Fruit fly (Drosophila melanogaster) whole organism, embryonic: ENCODE measurements around the gene Nrx-IV.

ENCODE experiments used
- Antp ChIP-seq: fragments of 200-800 bp; sonication (Bioruptor generic); optimal IDR thresholded peaks from 3 replicates; lab custom pipeline; 2016; ENCODE audit warnings: missing biosample characterization, missing genetic modification characterization
- Blimp-1 ChIP-seq: fragments of 200-800 bp; sonication (Bioruptor generic); optimal IDR thresholded peaks from 3 replicates; lab custom pipeline; 2018; ENCODE audit warnings: missing biosample characterization, missing genetic modification characterization, mild to moderate bottlenecking, moderate library complexity, missing genetic modification reagents
- BtbVII ChIP-seq: fragments of 200-800 bp; sonication (Bioruptor generic); optimal IDR thresholded peaks from 3 replicates; lab custom pipeline; 2017; ENCODE audit warnings: missing biosample characterization, mild to moderate bottlenecking, missing genetic modification characterization
- CG10209 ChIP-seq: fragments of 200-800 bp; sonication (Bioruptor generic); optimal IDR thresholded peaks from 3 replicates; lab custom pipeline; 2017; ENCODE audit warnings: missing biosample characterization, mild to moderate bottlenecking, missing genetic modification characterization, missing genetic modification reagents
- CG10543 ChIP-seq: fragments of 200-800 bp; sonication (Bioruptor generic); optimal IDR thresholded peaks from 3 replicates; lab custom pipeline; 2017; ENCODE audit warnings: missing biosample characterization, mild to moderate bottlenecking, missing genetic modification characterization, moderate library complexity
- CG10565 ChIP-seq: fragments of 200-800 bp; sonication (Bioruptor generic); optimal IDR thresholded peaks from 3 replicates; lab custom pipeline; 2016; ENCODE audit warnings: missing biosample characterization, mild to moderate bottlenecking, missing genetic modification characterization
- CG11247 ChIP-seq: fragments of 200-800 bp; sonication (Bioruptor generic); IDR thresholded peaks from 2 replicates; pipeline ENCODE4 v1.3.6; 2022; ENCODE audit warnings: missing biosample characterization, missing genetic modification characterization
- CG11560 ChIP-seq: fragments of 200-800 bp; sonication (Bioruptor generic); IDR thresholded peaks from 3 replicates; pipeline ENCODE4 v1.3.6; 2022; ENCODE audit warnings: missing biosample characterization, missing genetic modification characterization
- CG11695 ChIP-seq: fragments of 200-800 bp; sonication (Bioruptor generic); IDR thresholded peaks from 3 replicates; pipeline ENCODE4 v1.3.6; 2022; ENCODE audit warnings: missing biosample characterization, missing genetic modification characterization
- CG11696 ChIP-seq: fragments of 200-800 bp; sonication (Bioruptor generic); IDR thresholded peaks from 2 replicates; pipeline ENCODE4 v1.3.6; 2022; ENCODE audit warnings: missing biosample characterization, missing genetic modification characterization
- CG12236 ChIP-seq: fragments of 200-800 bp; sonication (Bioruptor generic); optimal IDR thresholded peaks from 2 replicates; lab custom pipeline; 2016; ENCODE audit warnings: missing biosample characterization, missing genetic modification characterization
- CG15479 ChIP-seq: fragments of 200-800 bp; sonication (Bioruptor generic); optimal IDR thresholded peaks from 3 replicates; lab custom pipeline; 2019; ENCODE audit warnings: missing biosample characterization, mild to moderate bottlenecking, missing genetic modification characterization, moderate library complexity
- CG15514 ChIP-seq: fragments of 200-800 bp; sonication (Bioruptor generic); optimal IDR thresholded peaks from 3 replicates; lab custom pipeline; 2017; ENCODE audit warnings: missing biosample characterization, missing genetic modification characterization, mild to moderate bottlenecking, moderate library complexity, missing genetic modification reagents
- CG17361 ChIP-seq: fragments of 200-800 bp; sonication (Bioruptor generic); IDR thresholded peaks from 3 replicates; pipeline ENCODE4 v1.3.6; 2022; ENCODE audit warnings: missing biosample characterization, missing genetic modification characterization
- CG17912 ChIP-seq: fragments of 200-800 bp; sonication (Bioruptor generic); optimal IDR thresholded peaks from 2 replicates; lab custom pipeline; 2018; ENCODE audit warnings: missing biosample characterization, mild to moderate bottlenecking, missing genetic modification characterization
- CG18476 ChIP-seq: fragments of 200-800 bp; sonication (Bioruptor generic); optimal IDR thresholded peaks from 2 replicates; lab custom pipeline; 2016; ENCODE audit warnings: missing biosample characterization, mild to moderate bottlenecking, missing genetic modification characterization
- CG2116 ChIP-seq: fragments of 200-800 bp; sonication (Bioruptor generic); optimal IDR thresholded peaks from 3 replicates; lab custom pipeline; 2018; ENCODE audit warnings: missing biosample characterization, mild to moderate bottlenecking, missing genetic modification characterization
- CG3838 ChIP-seq: fragments of 200-800 bp; sonication (Bioruptor generic); optimal IDR thresholded peaks from 3 replicates; lab custom pipeline; 2016; ENCODE audit warnings: missing biosample characterization, missing genetic modification characterization
- CG4360 ChIP-seq: fragments of 200-800 bp; sonication (Bioruptor generic); IDR thresholded peaks from 2 replicates; pipeline ENCODE4 v1.3.6; 2022; ENCODE audit warnings: missing biosample characterization, missing genetic modification characterization
- D ChIP-seq, 2 experiments: fragments of 200-800 bp in 1 of 2; fragments of >200 bp in 1 of 2; sonication (Bioruptor generic) in 1 of 2; optimal IDR thresholded peaks; 2 replicates in 1 of 2; 3 replicates in 1 of 2; lab custom pipeline; 2017; ENCODE audit warnings: mild to moderate bottlenecking in 1 of 2, missing biosample characterization in 1 of 2, missing genetic modification characterization in 1 of 2, missing genetic modification reagents in 1 of 2
- Dbx ChIP-seq: fragments of 200-800 bp; sonication (Bioruptor generic); IDR thresholded peaks from 3 replicates; pipeline ENCODE4 v1.3.6; 2022; ENCODE audit warnings: missing biosample characterization, missing genetic modification characterization
- Doc3 ChIP-seq: fragments of 200-800 bp; sonication (Bioruptor generic); IDR thresholded peaks from 3 replicates; pipeline ENCODE4 v1.3.6; 2022; ENCODE audit warnings: missing biosample characterization, missing genetic modification characterization; ENCODE audit not compliant: partially characterized antibody
- Dp ChIP-seq: fragments of 200-800 bp; sonication (Bioruptor generic); optimal IDR thresholded peaks from 2 replicates; lab custom pipeline; 2018; ENCODE audit warnings: missing biosample characterization, mild to moderate bottlenecking, missing genetic modification characterization, moderate library complexity
- H2.0 ChIP-seq: fragments of 200-800 bp; sonication (Bioruptor generic); IDR thresholded peaks from 2 replicates; pipeline ENCODE4 v1.3.6; 2022; ENCODE audit warnings: missing biosample characterization, missing genetic modification characterization
- HHEX ChIP-seq: fragments of 200-800 bp; sonication (Bioruptor generic); optimal IDR thresholded peaks from 3 replicates; lab custom pipeline; 2017; ENCODE audit warnings: missing biosample characterization, mild to moderate bottlenecking, missing genetic modification characterization, missing genetic modification reagents
- Hr3 ChIP-seq: fragments of 200-800 bp; sonication (Bioruptor generic); optimal IDR thresholded peaks from 3 replicates; lab custom pipeline; 2016; ENCODE audit warnings: missing biosample characterization, missing genetic modification characterization
- MBD-R2 ChIP-seq: fragments of 200-800 bp; sonication (Bioruptor generic); IDR thresholded peaks from 2 replicates; pipeline ENCODE4 v1.3.6; 2022; ENCODE audit warnings: missing biosample characterization, missing genetic modification characterization
- Mes4 ChIP-seq: fragments of 200-800 bp; sonication (Bioruptor generic); optimal IDR thresholded peaks from 2 replicates; lab custom pipeline; 2016; ENCODE audit warnings: missing biosample characterization, missing genetic modification characterization
- NC2α ChIP-seq: fragments of 200-800 bp; sonication (Bioruptor generic); optimal IDR thresholded peaks from 2 replicates; lab custom pipeline; 2016; ENCODE audit warnings: missing biosample characterization, missing genetic modification characterization
- Nf-YB ChIP-seq: fragments of 200-800 bp; sonication (Bioruptor generic); optimal IDR thresholded peaks from 3 replicates; lab custom pipeline; 2019; ENCODE audit warnings: missing biosample characterization, mild to moderate bottlenecking, missing genetic modification characterization, moderate library complexity
- Poxn ChIP-seq: fragments of 200-800 bp; sonication (Bioruptor generic); IDR thresholded peaks from 2 replicates; pipeline ENCODE4 v1.3.6; 2022; ENCODE audit warnings: missing biosample characterization, missing genetic modification characterization
- Trl ChIP-seq, 3 experiments: fragments of >200 bp in 2 of 3; fragments of 200-800 bp in 1 of 3; sonication (Bioruptor generic) in 1 of 3; optimal IDR thresholded peaks; 2 replicates in 1 of 3; 3 replicates in 2 of 3; lab custom pipeline; 2016 to 2017; ENCODE audit warnings: missing biosample characterization in 1 of 3, missing genetic modification characterization in 1 of 3
- bcd ChIP-seq: fragments of 200-800 bp; sonication (Bioruptor generic); optimal IDR thresholded peaks from 2 replicates; lab custom pipeline; 2017; ENCODE audit warnings: missing biosample characterization, mild to moderate bottlenecking, missing genetic modification characterization
- cato ChIP-seq: fragments of 200-800 bp; sonication (Bioruptor generic); optimal IDR thresholded peaks from 2 replicates; lab custom pipeline; 2016; ENCODE audit warnings: missing biosample characterization, missing genetic modification characterization, borderline replicate concordance
- croc ChIP-seq: fragments of 200-800 bp; sonication (Bioruptor generic); conservative IDR thresholded peaks from 3 replicates; pipeline ENCODE4 v1.3.6; 2022; ENCODE audit warnings: missing biosample characterization, missing genetic modification characterization
- dan ChIP-seq: fragments of 200-800 bp; sonication (Bioruptor generic); IDR thresholded peaks from 2 replicates; pipeline ENCODE4 v1.3.6; 2022; ENCODE audit warnings: missing biosample characterization, missing genetic modification characterization
- emc ChIP-seq: fragments of 200-800 bp; sonication (Bioruptor generic); optimal IDR thresholded peaks from 2 replicates; lab custom pipeline; 2016; ENCODE audit warnings: missing biosample characterization, missing genetic modification characterization
- eve ChIP-seq, 2 experiments: fragments of >200 bp; optimal IDR thresholded peaks; 2 replicates each; lab custom pipeline; 2017; ENCODE audit warnings: missing biosample characterization in 2 of 2, missing genetic modification characterization in 2 of 2
- exex ChIP-seq: fragments of 200-800 bp; sonication (Bioruptor generic); optimal IDR thresholded peaks from 4 replicates; lab custom pipeline; 2018; ENCODE audit warnings: missing biosample characterization, mild to moderate bottlenecking, missing genetic modification characterization, moderate library complexity
- lilli ChIP-seq: fragments of 200-800 bp; sonication (Bioruptor generic); optimal IDR thresholded peaks from 3 replicates; lab custom pipeline; 2016; ENCODE audit warnings: missing biosample characterization, missing genetic modification characterization
- mld ChIP-seq: fragments of 200-800 bp; sonication (Bioruptor generic); IDR thresholded peaks from 3 replicates; pipeline ENCODE4 v1.3.6; 2022; ENCODE audit warnings: missing biosample characterization, missing genetic modification characterization; ENCODE audit not compliant: partially characterized antibody
- nerfin-1 ChIP-seq: fragments of 200-800 bp; sonication (Bioruptor generic); optimal IDR thresholded peaks from 3 replicates; lab custom pipeline; 2019; ENCODE audit warnings: missing biosample characterization, mild to moderate bottlenecking, missing genetic modification characterization, moderate library complexity
- pho ChIP-seq: fragments of 200-800 bp; sonication (Bioruptor generic); optimal IDR thresholded peaks from 2 replicates; lab custom pipeline; 2016; ENCODE audit warnings: missing biosample characterization, missing genetic modification characterization
- schlank ChIP-seq: fragments of 200-800 bp; sonication (Bioruptor generic); optimal IDR thresholded peaks from 2 replicates; lab custom pipeline; 2018; ENCODE audit warnings: missing biosample characterization, mild to moderate bottlenecking, missing genetic modification characterization
- scrt ChIP-seq: fragments of 200-800 bp; sonication (Bioruptor generic); optimal IDR thresholded peaks from 2 replicates; lab custom pipeline; 2018; ENCODE audit warnings: missing biosample characterization, mild to moderate bottlenecking, missing genetic modification characterization, moderate library complexity
- sens-2 ChIP-seq: fragments of 200-800 bp; sonication (Bioruptor generic); IDR thresholded peaks from 2 replicates; pipeline ENCODE4 v1.3.6; 2022; ENCODE audit warnings: missing biosample characterization, missing genetic modification characterization
- slp2 ChIP-seq: fragments of 200-800 bp; sonication (Bioruptor generic); optimal IDR thresholded peaks from 2 replicates; lab custom pipeline; 2016; ENCODE audit warnings: missing biosample characterization, missing genetic modification characterization
- sna ChIP-seq: fragments of 200-800 bp; sonication (Bioruptor generic); IDR thresholded peaks from 2 replicates; pipeline ENCODE4 v1.3.6; 2022; ENCODE audit warnings: missing biosample characterization, missing genetic modification characterization; ENCODE audit not compliant: partially characterized antibody
- sqz ChIP-seq: fragments of 200-800 bp; sonication (Bioruptor generic); optimal IDR thresholded peaks from 3 replicates; lab custom pipeline; 2018; ENCODE audit warnings: missing biosample characterization, mild to moderate bottlenecking, missing genetic modification characterization
- usp ChIP-seq: fragments of >200 bp; optimal IDR thresholded peaks from 2 replicates; lab custom pipeline; 2017; ENCODE audit warnings: missing biosample characterization, missing genetic modification characterization

Nrx-IV gene

DNA sequence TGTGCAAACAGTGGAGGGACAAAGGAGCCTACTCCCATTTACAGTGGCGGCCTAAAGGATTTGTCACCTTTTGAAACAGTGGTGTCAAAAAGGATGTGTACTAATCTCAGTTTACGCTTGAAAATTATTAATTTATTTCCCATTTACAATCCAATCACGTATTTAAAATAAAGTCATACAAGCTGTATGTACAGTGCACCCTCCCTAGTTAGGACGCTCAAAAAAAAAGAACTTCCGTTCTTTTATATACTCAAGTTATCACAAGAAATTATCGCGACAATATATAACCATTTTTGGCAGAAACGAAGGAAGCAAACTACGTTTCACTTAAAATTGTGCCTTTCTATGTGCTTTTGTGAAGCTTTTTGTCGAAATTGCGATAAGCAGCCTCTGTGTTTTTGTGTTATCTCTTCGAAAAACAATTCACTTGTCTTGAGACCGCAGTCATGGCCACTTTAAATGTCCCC is 7.1 kb upstream of the Nrx-IV start (continued):
- no peak for TF ChIP-seq emc (GFP tag; lab: Kevin White, UChicago)
- no peak for TF ChIP-seq CG15479
- TF ChIP-seq CG2116 (GFP tag; lab: Kevin White, UChicago) = no peak
- peak; percentile 46 for TF ChIP-seq HHEX
- TF ChIP-seq Trl (optimal IDR thresholded peaks at IDR 0.05; lab: Kevin White, UChicago) = no peak
- peak; percentile 62 for TF ChIP-seq Trl (GFP tag; optimal IDR thresholded peaks at IDR 0.05; lab: Kevin White, UChicago)
- no peak for TF ChIP-seq scrt (GFP tag; lab: Kevin White, UChicago)
- no peak; the same call in 2 of the 3 replicates for TF ChIP-seq CG11695 (GFP tag; lab: Robert Waterston, UW)
- TF ChIP-seq nerfin-1 = peak; percentile 38
- no peak for TF ChIP-seq sqz (GFP tag; lab: Kevin White, UChicago)
- peak; percentile 44 for TF ChIP-seq CG15514 (GFP tag; lab: Kevin White, UChicago)
- TF ChIP-seq croc (GFP tag; lab: Robert Waterston, UW) = no peak
- TF ChIP-seq MBD-R2 = no peak
- TF ChIP-seq CG11560 (tag; lab: Robert Waterston, UW) = no peak
- TF ChIP-seq CG4360 (GFP tag; lab: Robert Waterston, UW) = no peak
- TF ChIP-seq sna (GFP tag; lab: Robert Waterston, UW) = no peak
- TF ChIP-seq Nf-YB = no peak
- TF ChIP-seq D (optimal IDR thresholded peaks at IDR 0.05; lab: Kevin White, UChicago) = no peak
- peak; percentile 35 for TF ChIP-seq D (GFP tag; optimal IDR thresholded peaks at IDR 0.05; lab: Kevin White, UChicago)
- no peak for TF ChIP-seq CG3838 (GFP tag; lab: Kevin White, UChicago)
- no peak for TF ChIP-seq Dp (GFP tag; lab: Kevin White, UChicago)
- TF ChIP-seq eve (GFP tag; optimal IDR thresholded peaks at IDR 0.05; lab: Kevin White, UChicago) = no peak
- TF ChIP-seq exex (tag; lab: Kevin White, UChicago) = peak; percentile 25
- no peak for TF ChIP-seq Doc3
- 0 out of 3 replicates have a peak, but pooled peaks have one; percentile 7 for TF ChIP-seq mld
- no peak for TF ChIP-seq CG18476 (GFP tag; lab: Kevin White, UChicago)
- TF ChIP-seq NC2α (GFP tag; lab: Kevin White, UChicago) = no peak
- TF ChIP-seq dan (GFP tag; lab: Robert Waterston, UW) = no peak
- no peak for TF ChIP-seq schlank
- peak; percentile 16 for TF ChIP-seq Hr3 (GFP tag; lab: Kevin White, UChicago)
- TF ChIP-seq Blimp-1 (GFP tag; lab: Kevin White, UChicago) = no peak
- TF ChIP-seq sens-2 (GFP tag; lab: Robert Waterston, UW) = no peak
- peak; percentile 44; the same call in 1 of the 2 replicates for TF ChIP-seq CG11247 (GFP tag; lab: Robert Waterston, UW)
- no peak for TF ChIP-seq CG12236 (GFP tag; lab: Kevin White, UChicago)
- TF ChIP-seq Mes4 = peak; percentile 19
- TF ChIP-seq CG10565 (GFP tag; lab: Kevin White, UChicago) = no peak
- peak; percentile 60 for TF ChIP-seq CG10209 (GFP tag; lab: Kevin White, UChicago)
- TF ChIP-seq CG10543 (GFP tag; lab: Kevin White, UChicago) = peak; percentile 49
- TF ChIP-seq slp2 (GFP tag; lab: Kevin White, UChicago) = no peak
- no peak for TF ChIP-seq CG17912 (GFP tag; lab: Kevin White, UChicago)
- peak; percentile 47 for TF ChIP-seq bcd (GFP tag; lab: Kevin White, UChicago)
- TF ChIP-seq Dbx (GFP tag; lab: Robert Waterston, UW) = no peak
- no peak for TF ChIP-seq usp (GFP tag; lab: Kevin White, UChicago)
- TF ChIP-seq Poxn (GFP tag; lab: Robert Waterston, UW) = no peak
- TF ChIP-seq cato (GFP tag; lab: Kevin White, UChicago) = no peak
- peak; percentile 62 for TF ChIP-seq lilli (GFP tag; lab: Kevin White, UChicago)
- TF ChIP-seq BtbVII (GFP tag; lab: Kevin White, UChicago) = no peak
- peak; percentile 38 for TF ChIP-seq Antp (GFP tag; lab: Kevin White, UChicago)
- no peak for TF ChIP-seq CG11696 (GFP tag; lab: Robert Waterston, UW)
- TF ChIP-seq pho (GFP tag; lab: Kevin White, UChicago) = peak; percentile 26
- peak; percentile 55; the same call in 2 of the 3 replicates for TF ChIP-seq CG17361 (GFP tag; lab: Robert Waterston, UW)
- no peak for TF ChIP-seq H2.0 (GFP tag; lab: Robert Waterston, UW)
